Worm (Caenorhabditis elegans) whole organism, early embryonic: ENCODE results near the gene F20D12.7.

Experiments used
- B0310.2 ChIP-seq: sonication (generic microtip); optimal IDR thresholded peaks from 2 replicates; lab custom pipeline; 2016; ENCODE audit warnings: mild to moderate bottlenecking, missing genetic modification characterization, missing compliant biosample characterization
- F13C5.2 ChIP-seq: sonication (generic microtip); optimal IDR thresholded peaks from 2 replicates; lab custom pipeline; 2017; ENCODE audit warnings: mild to moderate bottlenecking, missing genetic modification characterization, inconsistent platforms, missing compliant biosample characterization
- aly-1 ChIP-seq: sonication (generic microtip); optimal IDR thresholded peaks from 2 replicates; lab custom pipeline; 2016; ENCODE audit warnings: missing genetic modification characterization, missing compliant biosample characterization
- ama-1 ChIP-seq: fragments of 150-350 bp; optimal IDR thresholded peaks from 2 replicates; lab custom pipeline; 2014
- ceh-13 ChIP-seq: fragments of 200-800 bp; sonication (Bioruptor generic); optimal IDR thresholded peaks from 2 replicates; lab custom pipeline; 2018; ENCODE audit warnings: mild to moderate bottlenecking, missing genetic modification characterization, missing compliant biosample characterization
- ceh-36 ChIP-seq: sonication (generic microtip); optimal IDR thresholded peaks from 2 replicates; lab custom pipeline; 2016; ENCODE audit warnings: missing genetic modification characterization, inconsistent platforms, missing compliant biosample characterization
- ets-7 ChIP-seq: sonication (generic microtip); optimal IDR thresholded peaks from 2 replicates; lab custom pipeline; 2016; ENCODE audit warnings: missing genotype, missing genetic modification characterization, missing compliant biosample characterization
- flt-1 ChIP-seq: fragments of 200-800 bp; sonication (Bioruptor generic); IDR thresholded peaks from 2 replicates; pipeline ENCODE4 v1.3.6; 2022; ENCODE audit warnings: missing genetic modification characterization, missing compliant biosample characterization
- hmbx-1 ChIP-seq: sonication (generic microtip); optimal IDR thresholded peaks from 2 replicates; lab custom pipeline; 2016; ENCODE audit warnings: mild to moderate bottlenecking, missing genetic modification characterization, missing compliant biosample characterization
- hmg-4 ChIP-seq: fragments of 200-800 bp; sonication (Bioruptor generic); optimal IDR thresholded peaks from 2 replicates; lab custom pipeline; 2018; ENCODE audit warnings: mild to moderate bottlenecking, missing genetic modification characterization, missing compliant biosample characterization
- hnd-1 ChIP-seq: sonication (generic microtip); optimal IDR thresholded peaks from 2 replicates; lab custom pipeline; 2016; ENCODE audit warnings: missing genetic modification characterization, missing compliant biosample characterization
- pes-1 ChIP-seq: fragments of 200-800 bp; sonication (Bioruptor generic); IDR thresholded peaks from 2 replicates; pipeline ENCODE4 v1.3.6; 2022; ENCODE audit warnings: missing genetic modification reagents, missing genetic modification characterization, missing compliant biosample characterization
- scrt-1 ChIP-seq: fragments of 200-800 bp; sonication (Bioruptor generic); IDR thresholded peaks from 2 replicates; pipeline ENCODE4 v1.3.6; 2022; ENCODE audit warnings: missing genetic modification characterization, missing compliant biosample characterization
- sea-1 ChIP-seq: fragments of 200-800 bp; sonication (Bioruptor generic); conservative IDR thresholded peaks from 2 replicates; pipeline ENCODE4 v1.3.6; 2022; ENCODE audit warnings: missing genetic modification characterization, missing compliant biosample characterization
- tbx-11 ChIP-seq: fragments of 200-800 bp; sonication (Bioruptor generic); IDR thresholded peaks from 2 replicates; pipeline ENCODE4 v1.3.6; 2022; ENCODE audit warnings: missing genetic modification characterization, missing compliant biosample characterization
- tbx-37 ChIP-seq: fragments of 200-800 bp; sonication (Bioruptor generic); conservative IDR thresholded peaks from 2 replicates; pipeline ENCODE4 v1.3.6; 2022; ENCODE audit warnings: missing genetic modification reagents, missing genetic modification characterization, missing compliant biosample characterization
- tra-4 ChIP-seq: sonication (generic microtip); optimal IDR thresholded peaks from 2 replicates; lab custom pipeline; 2017; ENCODE audit warnings: missing genetic modification characterization, missing compliant biosample characterization

The F20D12.7 gene

DNA sequence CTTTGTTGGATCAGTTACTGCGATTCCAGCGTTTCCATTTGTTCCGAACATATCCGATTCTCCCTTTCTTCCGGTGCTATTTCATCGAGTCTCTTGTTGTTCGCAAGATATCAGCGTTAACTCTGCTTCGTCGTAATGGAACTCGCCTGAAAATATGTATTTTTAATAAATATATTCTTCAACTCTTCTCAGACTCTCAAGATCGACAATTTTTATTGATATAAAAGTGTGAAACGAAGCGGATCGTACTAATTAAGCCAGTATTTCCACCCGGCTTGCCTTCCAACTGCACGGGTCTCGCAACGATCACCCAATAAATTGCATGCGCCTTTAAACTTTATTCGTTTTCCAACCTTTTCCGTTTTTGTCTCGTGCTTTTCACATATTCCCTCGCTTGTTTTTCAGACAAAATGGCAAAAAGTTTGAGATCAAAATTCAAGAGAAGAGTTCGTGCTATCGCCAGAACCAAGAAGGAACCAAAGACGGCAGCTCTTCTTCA is 14.7 kb downstream of the F20D12.7 start, which contains the start of the genes xpo-3 and C49H3.3:
Gene xpo-3 (minus strand): TSS at position 51 of the 499 bp plus-strand sequence.
Gene C49H3.3 (plus strand): TSS at position 369 of the 499 bp plus-strand sequence.
- TF ChIP-seq sea-1 (no peak), hmbx-1 (tag; lab: Kevin White, UChicago) (no peak), B0310.2 (tag; lab: Kevin White, UChicago) (no peak), pes-1 (GFP tag; lab: Robert Waterston, UW) (no peak), tbx-37 (GFP tag; lab: Robert Waterston, UW) (no peak), ceh-36 (tag; lab: Kevin White, UChicago) (no peak), aly-1 (no peak), hmg-4 (GFP tag; lab: Kevin White, UChicago) (no peak), tra-4 (tag; lab: Kevin White, UChicago) (no peak), tbx-11 (GFP tag; lab: Robert Waterston, UW) (no peak), ceh-13 (GFP tag; lab: Kevin White, UChicago) (no peak), F13C5.2 (tag; lab: Kevin White, UChicago) (no peak), hnd-1 (tag; lab: Kevin White, UChicago) (no peak)

DNA sequence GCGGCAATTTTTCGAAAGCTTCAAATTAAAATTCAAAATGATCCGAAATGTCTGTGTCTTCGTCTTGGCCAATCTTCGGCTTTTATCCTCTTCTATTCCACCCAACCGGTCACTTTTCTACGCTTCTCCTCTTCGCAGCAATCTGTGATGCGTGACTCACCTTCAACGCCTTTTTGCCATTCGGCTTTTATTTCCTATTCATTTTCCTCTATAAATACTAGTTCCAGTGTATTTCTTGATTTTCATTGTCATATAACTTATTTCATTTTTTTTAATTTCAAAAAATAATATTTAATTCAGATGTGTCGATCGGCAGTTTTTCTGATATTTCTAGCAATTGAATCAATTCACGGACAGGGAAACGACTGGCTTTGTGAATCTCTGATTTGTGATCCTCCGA is 18.6 kb downstream of the F20D12.7 start, which contains the start of gene C49H3.16:
Gene C49H3.16 (plus strand): TSS at position 301 of the 400 bp plus-strand sequence.
- TF ChIP-seq sea-1 (no peak), aly-1 (no peak), tbx-37 (GFP tag; lab: Robert Waterston, UW) (no peak), ceh-36 (tag; lab: Kevin White, UChicago) (no peak), ets-7 (no peak), hmbx-1 (tag; lab: Kevin White, UChicago) (no peak), hnd-1 (tag; lab: Kevin White, UChicago) (no peak)

DNA sequence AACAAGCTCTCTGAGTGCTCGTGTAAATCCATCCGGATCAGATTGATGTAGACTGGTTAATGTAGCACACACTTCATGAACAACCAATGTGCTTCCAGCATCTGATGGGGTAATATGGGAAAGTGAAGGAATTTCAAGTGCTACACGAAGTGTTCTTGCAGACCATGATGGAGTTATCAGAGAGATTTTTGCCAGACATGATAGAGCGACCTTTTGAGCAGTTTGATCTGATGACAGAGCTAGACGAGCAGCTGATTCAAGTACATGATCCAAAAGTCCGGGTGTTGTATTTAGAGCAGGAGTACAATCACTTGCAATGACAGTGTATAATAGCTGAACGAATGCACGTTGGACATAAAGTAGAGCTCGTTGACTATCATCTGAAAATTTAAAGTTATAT is 20.9 kb downstream of the F20D12.7 start:
- TF ChIP-seq ama-1 (lab: Kevin White, UChicago) (no peak), hmbx-1 (tag; lab: Kevin White, UChicago) (no peak), F13C5.2 (tag; lab: Kevin White, UChicago) (no peak), ceh-36 (tag; lab: Kevin White, UChicago) (no peak), aly-1 (no peak), ceh-13 (GFP tag; lab: Kevin White, UChicago) (no peak), flt-1 (GFP tag; lab: Robert Waterston, UW) (no peak), tbx-37 (GFP tag; lab: Robert Waterston, UW) (no peak), ets-7 (no peak), scrt-1 (GFP tag; lab: Robert Waterston, UW) (no peak), pes-1 (GFP tag; lab: Robert Waterston, UW) (no peak), B0310.2 (tag; lab: Kevin White, UChicago) (no peak), hmg-4 (GFP tag; lab: Kevin White, UChicago) (no peak)

DNA sequence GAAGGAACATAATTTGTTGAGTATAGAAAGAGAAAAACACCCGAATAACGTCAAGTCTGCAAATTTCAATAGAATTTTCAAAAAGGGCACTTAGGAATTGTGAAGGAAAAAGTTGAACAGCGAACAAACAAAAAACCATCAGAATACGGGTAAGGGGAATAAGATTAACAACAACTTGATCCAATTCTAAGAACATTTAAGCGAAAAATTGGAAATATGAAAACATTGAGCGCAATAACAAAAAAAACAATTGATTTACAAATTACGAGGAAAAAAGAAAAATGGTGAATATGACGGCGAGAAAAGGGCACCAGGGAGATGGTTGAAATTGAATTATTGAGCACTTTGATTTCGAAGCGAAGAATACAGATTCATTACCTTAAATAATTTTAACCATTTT is 21.8 kb downstream of the F20D12.7 start:
- TF ChIP-seq tbx-11 (GFP tag; lab: Robert Waterston, UW) (no peak), B0310.2 (tag; lab: Kevin White, UChicago) (no peak), scrt-1 (GFP tag; lab: Robert Waterston, UW) (no peak), ceh-13 (GFP tag; lab: Kevin White, UChicago) (no peak), tbx-37 (GFP tag; lab: Robert Waterston, UW) (no peak), ceh-36 (tag; lab: Kevin White, UChicago) (no peak), hmg-4 (GFP tag; lab: Kevin White, UChicago) (no peak), ama-1 (lab: Kevin White, UChicago) (no peak), pes-1 (GFP tag; lab: Robert Waterston, UW) (no peak), hmbx-1 (tag; lab: Kevin White, UChicago) (no peak)

DNA sequence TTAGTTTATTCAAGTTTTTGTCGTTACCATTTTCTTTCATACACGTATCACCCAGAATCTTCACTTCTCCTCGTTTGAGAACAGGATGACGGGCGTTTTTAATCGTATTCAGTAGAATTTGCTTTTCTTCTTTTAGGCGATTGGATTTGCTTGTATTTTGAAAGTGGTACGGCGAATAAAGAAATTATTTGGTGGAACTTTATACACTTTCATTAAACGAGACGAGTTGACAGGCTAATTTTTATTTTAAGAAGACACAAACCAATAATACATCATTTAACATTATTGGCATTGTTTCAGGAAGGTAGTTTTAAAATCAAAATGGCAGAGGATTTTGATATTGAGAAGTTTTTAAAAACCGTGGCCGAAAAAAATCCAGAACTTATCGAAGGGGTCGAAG is 23.7 kb downstream of the F20D12.7 start, which contains the start of gene C49H3.4:
Gene C49H3.4 (plus strand): TSS at position 301 of the 400 bp plus-strand sequence.
- no peak for TF ChIP-seq hmg-4 (GFP tag; lab: Kevin White, UChicago)
- TF ChIP-seq aly-1, result no peak
- no peak for TF ChIP-seq ets-7
- TF ChIP-seq F13C5.2 (tag; lab: Kevin White, UChicago), result no peak
- TF ChIP-seq tbx-37 (GFP tag; lab: Robert Waterston, UW), result no peak
- no peak for TF ChIP-seq tbx-11 (GFP tag; lab: Robert Waterston, UW)
- no peak for TF ChIP-seq flt-1 (GFP tag; lab: Robert Waterston, UW)

DNA sequence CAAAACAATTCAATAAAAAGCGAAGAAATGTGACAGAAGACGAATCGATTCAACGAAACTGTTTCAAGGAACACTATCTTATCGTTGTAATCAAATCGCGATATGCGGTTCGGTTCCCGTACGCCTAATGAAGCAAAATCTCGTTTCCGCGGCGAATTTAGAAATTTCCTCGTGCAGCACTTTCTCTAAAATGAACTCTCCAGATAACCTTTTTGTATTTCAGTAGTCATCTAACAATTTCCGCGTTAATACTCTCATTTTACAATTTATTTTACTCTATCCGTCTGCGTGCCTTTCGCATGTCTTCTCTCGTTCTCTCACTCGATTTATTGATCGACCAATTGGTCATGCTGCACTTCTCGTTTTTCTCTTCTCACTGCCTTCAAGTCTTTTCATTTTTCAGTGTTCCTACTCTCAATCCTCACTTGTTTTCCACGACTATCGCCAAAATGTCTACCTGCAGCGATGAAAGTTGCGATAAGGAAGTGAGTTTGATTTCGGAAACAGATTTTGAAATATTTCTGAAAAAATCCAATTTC is 28.5 kb downstream of the F20D12.7 start, which contains the start of the genes npp-27 and ntl-4:
Gene npp-27 (minus strand): TSS at position 51 of the 539 bp plus-strand sequence.
Gene ntl-4 (plus strand): TSS at position 379 of the 539 bp plus-strand sequence.
- no peak for TF ChIP-seq scrt-1 (GFP tag; lab: Robert Waterston, UW)
- no peak for TF ChIP-seq flt-1 (GFP tag; lab: Robert Waterston, UW)
- no peak for TF ChIP-seq ceh-36 (tag; lab: Kevin White, UChicago)
- TF ChIP-seq aly-1, result no peak
- TF ChIP-seq tbx-37 (GFP tag; lab: Robert Waterston, UW), result no peak
- no peak for TF ChIP-seq hnd-1 (tag; lab: Kevin White, UChicago)
- TF ChIP-seq ceh-13 (GFP tag; lab: Kevin White, UChicago), result no peak
- no peak for TF ChIP-seq tbx-11 (GFP tag; lab: Robert Waterston, UW)
- no peak for TF ChIP-seq hmg-4 (GFP tag; lab: Kevin White, UChicago)
- TF ChIP-seq ama-1 (lab: Kevin White, UChicago), result no peak
- TF ChIP-seq F13C5.2 (tag; lab: Kevin White, UChicago), result no peak
- TF ChIP-seq sea-1, result no peak
- TF ChIP-seq pes-1 (GFP tag; lab: Robert Waterston, UW), result no peak
- TF ChIP-seq hmbx-1 (tag; lab: Kevin White, UChicago), result no peak
